Fruit fly (Drosophila melanogaster) whole organism, embryonic: Measurements from ENCODE around the gene Ptp10D.
A peak's percentile ranks its signal among the peaks of the same experiment; 100 is the strongest.

ENCODE experiments used
- Aef1 ChIP-seq: fragments of 200-800 bp; sonication (Bioruptor generic); IDR thresholded peaks from 3 replicates; pipeline ENCODE4 v1.3.6; 2022; ENCODE audit warnings: missing biosample characterization, missing genetic modification characterization
- CG10321 ChIP-seq: fragments of 200-800 bp; sonication (Bioruptor generic); IDR thresholded peaks from 2 replicates; pipeline ENCODE4 v1.3.6; 2022; ENCODE audit warnings: missing biosample characterization, missing genetic modification characterization
- CG10959 ChIP-seq: fragments of 200-800 bp; sonication (Bioruptor generic); IDR thresholded peaks from 2 replicates; pipeline ENCODE4 v1.3.6; 2022; ENCODE audit warnings: missing biosample characterization, missing genetic modification characterization
- CG11695 ChIP-seq: fragments of 200-800 bp; sonication (Bioruptor generic); IDR thresholded peaks from 3 replicates; pipeline ENCODE4 v1.3.6; 2022; ENCODE audit warnings: missing biosample characterization, missing genetic modification characterization
- CG15011 ChIP-seq: fragments of 200-800 bp; sonication (Bioruptor generic); optimal IDR thresholded peaks from 3 replicates; lab custom pipeline; 2018; ENCODE audit warnings: missing biosample characterization, mild to moderate bottlenecking, missing genetic modification characterization
- CG15073 ChIP-seq: fragments of 200-800 bp; sonication (Bioruptor generic); optimal IDR thresholded peaks from 2 replicates; lab custom pipeline; 2016; ENCODE audit warnings: missing biosample characterization, missing genetic modification characterization
- CG1602 ChIP-seq: fragments of 200-800 bp; sonication (Bioruptor generic); optimal IDR thresholded peaks from 3 replicates; lab custom pipeline; 2016; ENCODE audit warnings: missing biosample characterization, missing genetic modification characterization
- CG17385 ChIP-seq: fragments of 200-800 bp; sonication (Bioruptor generic); optimal IDR thresholded peaks from 3 replicates; lab custom pipeline; 2018; ENCODE audit warnings: missing biosample characterization, mild to moderate bottlenecking, missing genetic modification characterization
- CG18262 ChIP-seq: fragments of 200-800 bp; optimal IDR thresholded peaks from 3 replicates; lab custom pipeline; 2019; ENCODE audit warnings: missing biosample characterization, mild to moderate bottlenecking, missing genetic modification characterization, moderate library complexity
- CG2120 ChIP-seq: fragments of 200-800 bp; sonication (Bioruptor generic); optimal IDR thresholded peaks from 3 replicates; lab custom pipeline; 2016; ENCODE audit warnings: missing biosample characterization, missing genetic modification characterization
- CG34224 ChIP-seq: fragments of 200-800 bp; sonication (Bioruptor generic); IDR thresholded peaks from 3 replicates; pipeline ENCODE4 v1.3.6; 2022; ENCODE audit warnings: missing biosample characterization, missing genetic modification characterization; ENCODE audit not compliant: partially characterized antibody
- CG34422 ChIP-seq: fragments of 200-800 bp; sonication (Bioruptor generic); IDR thresholded peaks from 3 replicates; pipeline ENCODE4 v1.3.6; 2022; ENCODE audit warnings: missing biosample characterization, missing genetic modification characterization
- CG4282 ChIP-seq: fragments of 200-800 bp; sonication (Bioruptor generic); optimal IDR thresholded peaks from 2 replicates; lab custom pipeline; 2016; ENCODE audit warnings: missing biosample characterization, missing genetic modification characterization
- CG4360 ChIP-seq: fragments of 200-800 bp; sonication (Bioruptor generic); IDR thresholded peaks from 2 replicates; pipeline ENCODE4 v1.3.6; 2022; ENCODE audit warnings: missing biosample characterization, missing genetic modification characterization
- CG4424 ChIP-seq: fragments of 200-800 bp; sonication (Bioruptor generic); optimal IDR thresholded peaks from 3 replicates; lab custom pipeline; 2016; ENCODE audit warnings: missing biosample characterization, missing genetic modification characterization
- CG6854 ChIP-seq: fragments of 200-800 bp; sonication (Bioruptor generic); optimal IDR thresholded peaks from 3 replicates; lab custom pipeline; 2017; ENCODE audit warnings: missing biosample characterization, mild to moderate bottlenecking, missing genetic modification characterization
- CG8478 ChIP-seq: fragments of >200 bp; optimal IDR thresholded peaks from 2 replicates; lab custom pipeline; 2018
- CG9437 ChIP-seq: fragments of 200-800 bp; sonication (Bioruptor generic); optimal IDR thresholded peaks from 2 replicates; lab custom pipeline; 2018; ENCODE audit warnings: missing biosample characterization, mild to moderate bottlenecking, missing genetic modification characterization
- CG9932 ChIP-seq: fragments of 200-800 bp; sonication (Bioruptor generic); IDR thresholded peaks from 2 replicates; pipeline ENCODE4 v1.3.6; 2022; ENCODE audit warnings: missing biosample characterization, missing genetic modification characterization
- CrebB ChIP-seq: fragments of 200-800 bp; sonication (Bioruptor generic); optimal IDR thresholded peaks from 3 replicates; lab custom pipeline; 2018; ENCODE audit warnings: missing biosample characterization, mild to moderate bottlenecking, missing genetic modification characterization
- Deaf1 ChIP-seq: fragments of 200-800 bp; optimal IDR thresholded peaks from 3 replicates; lab custom pipeline; 2019; ENCODE audit warnings: missing biosample characterization, mild to moderate bottlenecking, missing genetic modification characterization, moderate library complexity
- Lim3 ChIP-seq: fragments of 200-800 bp; sonication (Bioruptor generic); IDR thresholded peaks from 2 replicates; pipeline ENCODE4 v1.3.6; 2022; ENCODE audit warnings: missing biosample characterization, missing genetic modification characterization
- Lpt ChIP-seq: fragments of >200 bp; optimal IDR thresholded peaks from 2 replicates; lab custom pipeline; 2018; ENCODE audit warnings: missing biosample characterization, missing genetic modification characterization
- Med ChIP-seq: fragments of 200-800 bp; sonication (Bioruptor generic); peaks from one replicate; lab custom pipeline; 2016; ENCODE audit warnings: missing biosample characterization, missing genetic modification characterization, mild to moderate bottlenecking, inconsistent platforms, moderate library complexity
- Oli ChIP-seq: fragments of 200-800 bp; sonication (Bioruptor generic); optimal IDR thresholded peaks from 2 replicates; lab custom pipeline; 2018; ENCODE audit warnings: missing biosample characterization, mild to moderate bottlenecking, missing genetic modification characterization, moderate library complexity
- Opbp ChIP-seq: fragments of 200-800 bp; sonication (Bioruptor generic); IDR thresholded peaks from 3 replicates; pipeline ENCODE4 v1.3.6; 2022; ENCODE audit warnings: missing biosample characterization, missing genetic modification characterization; ENCODE audit not compliant: partially characterized antibody
- Rfx ChIP-seq: fragments of 200-800 bp; sonication (Bioruptor generic); IDR thresholded peaks from 2 replicates; pipeline ENCODE4 v1.3.6; 2022; ENCODE audit warnings: missing biosample characterization, missing genetic modification characterization
- Sox100B ChIP-seq: fragments of 200-800 bp; sonication (Bioruptor generic); optimal IDR thresholded peaks from 3 replicates; lab custom pipeline; 2018; ENCODE audit warnings: missing biosample characterization, mild to moderate bottlenecking, missing genetic modification characterization
- Xrp1 ChIP-seq: fragments of 200-800 bp; sonication (Bioruptor generic); IDR thresholded peaks from 2 replicates; pipeline ENCODE4 v1.3.6; 2022; ENCODE audit warnings: missing biosample characterization, missing genetic modification characterization
- YL-1 ChIP-seq: fragments of 200-800 bp; sonication (Bioruptor generic); optimal IDR thresholded peaks from 3 replicates; lab custom pipeline; 2017; ENCODE audit warnings: missing biosample characterization, mild to moderate bottlenecking, missing genetic modification characterization
- bcd ChIP-seq: fragments of 200-800 bp; sonication (Bioruptor generic); optimal IDR thresholded peaks from 2 replicates; lab custom pipeline; 2017; ENCODE audit warnings: missing biosample characterization, mild to moderate bottlenecking, missing genetic modification characterization
- cg ChIP-seq: fragments of 200-800 bp; sonication (Bioruptor generic); optimal IDR thresholded peaks from 3 replicates; lab custom pipeline; 2019; ENCODE audit warnings: missing biosample characterization, mild to moderate bottlenecking, missing genetic modification characterization, moderate library complexity
- chinmo ChIP-seq: fragments of 200-800 bp; sonication (Bioruptor generic); IDR thresholded peaks from 4 replicates; pipeline ENCODE4 v1.3.6; 2022; ENCODE audit warnings: missing biosample characterization, missing genetic modification characterization; ENCODE audit not compliant: partially characterized antibody
- croc ChIP-seq: fragments of 200-800 bp; sonication (Bioruptor generic); conservative IDR thresholded peaks from 3 replicates; pipeline ENCODE4 v1.3.6; 2022; ENCODE audit warnings: missing biosample characterization, missing genetic modification characterization
- fd3F ChIP-seq: fragments of 200-800 bp; sonication (Bioruptor generic); optimal IDR thresholded peaks from 2 replicates; lab custom pipeline; 2018; ENCODE audit warnings: missing biosample characterization, mild to moderate bottlenecking, missing genetic modification characterization, moderate library complexity
- fd96Cb ChIP-seq: fragments of 200-800 bp; sonication (Bioruptor generic); optimal IDR thresholded peaks from 2 replicates; lab custom pipeline; 2018; ENCODE audit warnings: missing biosample characterization, mild to moderate bottlenecking, missing genetic modification characterization, moderate library complexity
- insv ChIP-seq, 2 experiments: fragments of 200-800 bp; sonication (Bioruptor generic); optimal IDR thresholded peaks; 3 replicates each; lab custom pipeline; 2016 to 2018; ENCODE audit warnings: missing biosample characterization in 2 of 2, missing genetic modification characterization in 2 of 2
- kay ChIP-seq: fragments of 200-800 bp; sonication (Bioruptor generic); optimal IDR thresholded peaks from 2 replicates; lab custom pipeline; 2016; ENCODE audit warnings: missing biosample characterization, missing genetic modification characterization
- lilli ChIP-seq: fragments of 200-800 bp; sonication (Bioruptor generic); optimal IDR thresholded peaks from 3 replicates; lab custom pipeline; 2016; ENCODE audit warnings: missing biosample characterization, missing genetic modification characterization
- lmd ChIP-seq: fragments of 200-800 bp; sonication (Bioruptor generic); IDR thresholded peaks from 2 replicates; pipeline ENCODE4 v1.3.6; 2022; ENCODE audit warnings: missing biosample characterization, missing genetic modification characterization
- lola ChIP-seq, 3 experiments: fragments of >200 bp in 2 of 3; fragments of 200-800 bp in 1 of 3; sonication (Bioruptor generic) in 1 of 3; optimal IDR thresholded peaks; 2 replicates each; lab custom pipeline; 2017 to 2019; ENCODE audit warnings: missing biosample characterization in 3 of 3, missing genetic modification characterization in 3 of 3, mild to moderate bottlenecking in 1 of 3, moderate library complexity in 1 of 3
- luna ChIP-seq: fragments of 200-800 bp; sonication (Bioruptor generic); optimal IDR thresholded peaks from 2 replicates; lab custom pipeline; 2016; ENCODE audit warnings: missing biosample characterization, missing genetic modification characterization
- oc ChIP-seq: fragments of 200-800 bp; sonication (Bioruptor generic); optimal IDR thresholded peaks from 2 replicates; lab custom pipeline; 2018; ENCODE audit warnings: missing biosample characterization, mild to moderate bottlenecking, missing genetic modification characterization, moderate library complexity
- pros ChIP-seq: fragments of 200-800 bp; sonication (Bioruptor generic); optimal IDR thresholded peaks from 3 replicates; lab custom pipeline; 2019; ENCODE audit warnings: missing biosample characterization, mild to moderate bottlenecking, missing genetic modification characterization, moderate library complexity
- repo ChIP-seq: fragments of 200-800 bp; sonication (Bioruptor generic); optimal IDR thresholded peaks from 2 replicates; lab custom pipeline; 2016; ENCODE audit warnings: missing biosample characterization, missing genetic modification characterization
- row ChIP-seq: fragments of 200-800 bp; sonication (Bioruptor generic); IDR thresholded peaks from 3 replicates; pipeline ENCODE4 v1.3.6; 2022; ENCODE audit warnings: missing biosample characterization, missing genetic modification characterization
- salm ChIP-seq: fragments of 200-800 bp; sonication (Bioruptor generic); optimal IDR thresholded peaks from 2 replicates; lab custom pipeline; 2018; ENCODE audit warnings: missing biosample characterization, mild to moderate bottlenecking, missing genetic modification characterization
- sens ChIP-seq: fragments of 200-800 bp; sonication (Bioruptor generic); peaks from one replicate; lab custom pipeline; 2016; ENCODE audit warnings: missing biosample characterization, missing genetic modification characterization
- sug ChIP-seq: fragments of 200-800 bp; optimal IDR thresholded peaks from 2 replicates; lab custom pipeline; 2019; ENCODE audit warnings: missing biosample characterization, mild to moderate bottlenecking, missing genetic modification characterization, moderate library complexity
- tgo ChIP-seq: fragments of 200-800 bp; sonication (Bioruptor generic); IDR thresholded peaks from 3 replicates; pipeline ENCODE4 v1.3.6; 2022; ENCODE audit warnings: missing biosample characterization, missing genetic modification characterization
- z ChIP-seq: fragments of 200-800 bp; sonication (Bioruptor generic); IDR thresholded peaks from 3 replicates; pipeline ENCODE4 v1.3.6; 2022; ENCODE audit warnings: missing biosample characterization, missing genetic modification characterization

The Ptp10D gene

DNA sequence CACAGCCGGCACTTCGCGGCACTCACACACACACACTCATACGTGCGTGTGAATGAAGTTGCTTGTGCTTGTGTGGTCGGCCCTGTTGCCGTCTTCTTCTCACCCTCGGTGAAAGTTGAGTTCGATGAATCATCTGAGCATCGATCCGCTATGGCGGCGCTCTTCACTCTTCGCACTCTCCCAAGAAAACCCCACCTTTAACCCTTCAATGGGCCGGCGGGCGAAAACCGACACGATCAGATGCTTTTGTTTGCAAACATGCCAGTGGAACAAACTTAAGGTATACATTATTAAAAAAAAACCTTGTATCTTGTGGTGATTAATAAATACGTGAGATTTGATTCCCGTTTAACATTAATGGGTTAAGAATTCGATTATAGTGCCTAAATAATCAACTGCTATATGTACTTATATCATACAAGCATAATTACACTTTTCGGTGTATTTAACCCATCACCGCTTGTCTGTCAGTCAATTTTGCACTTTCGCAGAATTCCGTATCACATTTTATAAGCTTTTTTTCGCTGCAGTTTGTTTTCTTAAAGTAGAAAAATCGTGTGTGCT, 20.9 kb upstream of the Ptp10D start (continued):
- TF ChIP-seq CG9932 (peak; percentile 28; the same call in 1 of the 2 replicates), Med (GFP tag; lab: Kevin White, UChicago) (peak; percentile 57), CG8478 (no peak), CG10321 (GFP tag; lab: Robert Waterston, UW) (peak; percentile 90), CG18262 (tag; lab: Kevin White, UChicago) (peak; percentile 13), CG15073 (GFP tag; lab: Kevin White, UChicago) (no peak), lola (GFP tag; optimal IDR thresholded peaks at IDR 0.05; lab: Kevin White, UChicago) (peak in 1 of 3 experiments; percentile 7), CG34422 (GFP tag; lab: Robert Waterston, UW) (peak; percentile 31; the same call in 1 of the 3 replicates), Lpt (GFP tag; lab: Kevin White, UChicago) (no peak), sens (GFP tag; lab: Kevin White, UChicago) (peak; percentile 72), lilli (GFP tag; lab: Kevin White, UChicago) (peak; percentile 7), oc (tag; lab: Kevin White, UChicago) (no peak), pros (peak; percentile 74), salm (tag; lab: Kevin White, UChicago) (no peak), z (GFP tag; lab: Robert Waterston, UW) (0 out of 3 replicates have a peak, but pooled peaks have one; percentile 20), croc (no peak), Rfx (GFP tag; lab: Robert Waterston, UW) (peak; percentile 31; the same call in 1 of the 2 replicates), lmd (0 out of 2 replicates have a peak, but pooled peaks have one; percentile 12), chinmo (GFP tag; lab: Robert Waterston, UW) (0 out of 4 replicates have a peak, but pooled peaks have one; percentile 36), CG9437 (GFP tag; lab: Kevin White, UChicago) (no peak), Xrp1 (peak; percentile 25; the same call in 1 of the 2 replicates), cg (GFP tag; lab: Kevin White, UChicago) (peak; percentile 81), row (GFP tag; lab: Robert Waterston, UW) (peak; percentile 64), CG10959 (GFP tag; lab: Robert Waterston, UW) (peak; percentile 64), kay (GFP tag; lab: Kevin White, UChicago) (peak; percentile 77), Lim3 (GFP tag; lab: Robert Waterston, UW) (no peak), CG11695 (0 out of 3 replicates have a peak, but pooled peaks have one; percentile 22), CG2120 (GFP tag; lab: Kevin White, UChicago) (peak; percentile 46)

- TF ChIP-seq CG4360 (peak; percentile 70), CG1602 (GFP tag; lab: Kevin White, UChicago) (no peak), Sox100B (GFP tag; lab: Kevin White, UChicago) (no peak), CG9437 (GFP tag; lab: Kevin White, UChicago) (no peak), CG4424 (GFP tag; lab: Kevin White, UChicago) (no peak), CG6854 (GFP tag; lab: Kevin White, UChicago) (no peak), CG17385 (peak; percentile 78), CG34224 (GFP tag; lab: Robert Waterston, UW) (0 out of 3 replicates have a peak, but pooled peaks have one; percentile 13), fd3F (GFP tag; lab: Kevin White, UChicago) (no peak), insv (GFP tag; optimal IDR thresholded peaks at IDR 0.05; lab: Kevin White, UChicago) (no peak), bcd (no peak), sug (tag; lab: Kevin White, UChicago) (peak; percentile 40), Oli (tag; lab: Kevin White, UChicago) (no peak), fd96Cb (tag; lab: Kevin White, UChicago) (no peak), repo (no peak), chinmo (GFP tag; lab: Robert Waterston, UW) (0 out of 4 replicates have a peak, but pooled peaks have one; percentile 23), CG4282 (no peak), CG15011 (no peak), luna (GFP tag; lab: Kevin White, UChicago) (no peak), CrebB (tag; lab: Kevin White, UChicago) (no peak), Aef1 (GFP tag; lab: Robert Waterston, UW) (no peak), tgo (no peak), YL-1 (no peak), Opbp (no peak), Deaf1 (tag; lab: Kevin White, UChicago) (no peak)
Measured at dm6 chrX:11601408-11601807, 20.4 kb upstream of the Ptp10D start.
